Fruit fly (Drosophila melanogaster): ENCODE results near the gene Lcp65Ab2.
A peak's percentile ranks its signal among the peaks of the same experiment; 100 is the strongest.

Gene Lcp65Ab2

DNA sequence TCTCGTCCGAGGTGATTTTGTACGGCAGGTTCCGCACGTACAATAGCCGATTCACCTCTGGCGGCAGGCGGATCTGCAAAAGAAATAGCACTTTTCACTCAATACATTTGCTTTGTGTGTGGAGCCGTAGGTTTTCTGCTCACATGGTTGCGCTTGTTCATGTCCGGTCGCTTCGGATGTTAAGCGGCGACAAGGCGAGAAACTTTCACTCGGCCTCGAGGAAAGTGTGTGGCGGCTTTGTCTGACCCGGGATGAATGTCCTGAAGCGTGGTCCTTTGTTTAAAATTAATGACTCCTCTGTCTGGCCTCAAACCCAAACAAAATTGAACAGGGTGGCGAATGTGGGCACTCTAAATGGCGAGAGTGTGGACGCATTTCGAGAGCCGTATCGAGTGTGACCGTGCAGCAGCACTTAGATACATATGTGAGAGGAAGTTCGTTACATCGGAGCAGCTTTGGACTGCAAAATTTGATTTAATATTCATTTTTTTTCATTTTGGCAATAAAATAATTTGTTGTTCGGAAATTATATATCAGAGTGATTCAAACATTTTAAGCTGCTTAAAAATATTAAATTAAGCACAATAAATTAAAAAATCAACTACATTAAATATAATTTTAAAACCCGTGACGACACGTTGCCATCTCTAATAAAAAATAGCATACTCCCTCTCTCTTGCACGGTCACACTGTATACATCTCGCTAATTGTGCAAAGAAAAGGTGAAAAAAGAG is 46.5 kb downstream of the Lcp65Ab2 start, which contains the start of the genes Sf3b6 and Tnpo (continued):
- TF ChIP-seq Scr (GFP tag; IDR thresholded peaks at IDR 0.05; ENCODE audit: partially characterized antibody): peak; percentile 74
- peak; percentile 77 for TF ChIP-seq Dip3 (GFP tag; optimal IDR thresholded peaks at IDR 0.05)
- TF ChIP-seq Dad (GFP tag; optimal IDR thresholded peaks at IDR 0.05): peak; percentile 12
- peak; percentile 48; the same call in 1 of the 2 replicates for TF ChIP-seq inv (GFP tag; IDR thresholded peaks at IDR 0.05; ENCODE audit: partially characterized antibody)
- peak; percentile 61 for TF ChIP-seq Drgx (GFP tag; IDR thresholded peaks at IDR 0.05)
- peak; percentile 89 for TF ChIP-seq CG16815 (GFP tag; optimal IDR thresholded peaks at IDR 0.05)
- no peak for TF ChIP-seq en (GFP tag; optimal IDR thresholded peaks at IDR 0.05)
- TF ChIP-seq cato (GFP tag; optimal IDR thresholded peaks at IDR 0.05; ENCODE audit: borderline replicate concordance): peak; percentile 65
- peak; percentile 79 for TF ChIP-seq MBD-R2 (GFP tag; IDR thresholded peaks at IDR 0.05)
- 0 out of 3 replicates have a peak, but pooled peaks have one; percentile 12 for TF ChIP-seq mld (GFP tag; IDR thresholded peaks at IDR 0.05; ENCODE audit: partially characterized antibody)
- peak; percentile 74 for TF ChIP-seq pzg (GFP tag; optimal IDR thresholded peaks at IDR 0.05)
- peak; percentile 56; the same call in 1 of the 2 replicates for TF ChIP-seq chm (GFP tag; IDR thresholded peaks at IDR 0.05)
- peak; percentile 86 for TF ChIP-seq YL-1 (GFP tag; optimal IDR thresholded peaks at IDR 0.05)
- TF ChIP-seq lab (GFP tag; optimal IDR thresholded peaks at IDR 0.05): no peak
- TF ChIP-seq vnd (GFP tag; IDR thresholded peaks at IDR 0.05; ENCODE audit: partially characterized antibody): peak; percentile 55; the same call in 1 of the 3 replicates
- no peak for TF ChIP-seq CG6854 (GFP tag; optimal IDR thresholded peaks at IDR 0.05)
- peak; percentile 69 for TF ChIP-seq Camta (GFP tag; optimal IDR thresholded peaks at IDR 0.05)
- peak; percentile 89 for TF ChIP-seq mam (GFP tag; optimal IDR thresholded peaks at IDR 0.05)
- TF ChIP-seq tup (GFP tag; optimal IDR thresholded peaks at IDR 0.05): peak; percentile 21
- peak; percentile 81 for TF ChIP-seq Mrtf (GFP tag; IDR thresholded peaks at IDR 0.05)
- TF ChIP-seq CG18619 (GFP tag; optimal IDR thresholded peaks at IDR 0.05): peak; percentile 83
- TF ChIP-seq CG3281 (GFP tag; optimal IDR thresholded peaks at IDR 0.05): no peak
- peak; percentile 2 for TF ChIP-seq CG7987 (GFP tag; optimal IDR thresholded peaks at IDR 0.05)
- TF ChIP-seq fd102C (GFP tag; optimal IDR thresholded peaks at IDR 0.05): no peak
- peak; percentile 79 for TF ChIP-seq pho (GFP tag; optimal IDR thresholded peaks at IDR 0.05)
- peak; percentile 42; the same call in 1 of the 2 replicates for TF ChIP-seq sens-2 (GFP tag; IDR thresholded peaks at IDR 0.05)
- TF ChIP-seq hbn (GFP tag; IDR thresholded peaks at IDR 0.05; ENCODE audit: partially characterized antibody): peak; percentile 67
- TF ChIP-seq CG5180 (GFP tag; optimal IDR thresholded peaks at IDR 0.05): peak; percentile 49
- TF ChIP-seq gsb (GFP tag; IDR thresholded peaks at IDR 0.05): peak; percentile 58
- peak; percentile 84 for TF ChIP-seq Dbx (GFP tag; IDR thresholded peaks at IDR 0.05)
- TF ChIP-seq CG15514 (GFP tag; optimal IDR thresholded peaks at IDR 0.05): peak; percentile 84
- peak; percentile 82 for TF ChIP-seq CG14441 (GFP tag; IDR thresholded peaks at IDR 0.05)
- TF ChIP-seq Optix (GFP tag; IDR thresholded peaks at IDR 0.05): peak; percentile 51; the same call in 1 of the 3 replicates
- peak; percentile 89 for TF ChIP-seq dysf (GFP tag; IDR thresholded peaks at IDR 0.05)
- TF ChIP-seq CG13624 (GFP tag; optimal IDR thresholded peaks at IDR 0.05): peak; percentile 51
- peak; percentile 73 for TF ChIP-seq caup (GFP tag; optimal IDR thresholded peaks at IDR 0.05; ENCODE audit: severe bottlenecking)
- TF ChIP-seq zf30C (GFP tag; optimal IDR thresholded peaks at IDR 0.05): no peak
- TF ChIP-seq CG14050 (GFP tag; IDR thresholded peaks at IDR 0.05): peak; percentile 62; the same call in 2 of the 3 replicates
- peak; percentile 39 for TF ChIP-seq CG33213 (GFP tag; optimal IDR thresholded peaks at IDR 0.05)
- peak; percentile 74 for TF ChIP-seq sqz (GFP tag; optimal IDR thresholded peaks at IDR 0.05)
- no peak for TF ChIP-seq onecut (GFP tag; IDR thresholded peaks at IDR 0.05)
- TF ChIP-seq sug (tag; optimal IDR thresholded peaks at IDR 0.05): peak; percentile 85
- peak; percentile 35 for TF ChIP-seq CG6765 (GFP tag; optimal IDR thresholded peaks at IDR 0.05)
- TF ChIP-seq nau (GFP tag; optimal IDR thresholded peaks at IDR 0.05): no peak
- peak; percentile 55 for TF ChIP-seq Atf-2 (GFP tag; optimal IDR thresholded peaks at IDR 0.05)
- TF ChIP-seq CG1832 (GFP tag; optimal IDR thresholded peaks at IDR 0.05): no peak
- TF ChIP-seq hkb (optimal IDR thresholded peaks at IDR 0.05): no peak
- peak; percentile 72 for TF ChIP-seq hkb (GFP tag; IDR thresholded peaks at IDR 0.05)

Measured in whole organism, embryonic.